Worm (Caenorhabditis elegans) whole organism, L3 larva: Measurements from ENCODE around the gene F13D11.4.

Source experiments
- R02D3.7 ChIP-seq: fragments of 150-350 bp; optimal IDR thresholded peaks from 2 replicates; lab custom pipeline; 2014; ENCODE audit warnings: missing biosample characterization, missing genetic modification characterization
- ZK546.5 ChIP-seq: sonication (generic microtip); optimal IDR thresholded peaks from 2 replicates; lab custom pipeline; 2017; ENCODE audit warnings: missing biosample characterization, missing genetic modification characterization
- aly-2 ChIP-seq: fragments of 150-350 bp; optimal IDR thresholded peaks from 2 replicates; lab custom pipeline; 2014; ENCODE audit warnings: missing biosample characterization, missing genetic modification characterization
- ama-1 ChIP-seq: fragments of 150-350 bp; optimal IDR thresholded peaks from 2 replicates; lab custom pipeline; 2018
- ceh-16 ChIP-seq: sonication (generic microtip); optimal IDR thresholded peaks from 2 replicates; lab custom pipeline; 2017; ENCODE audit warnings: missing biosample characterization, missing genetic modification characterization
- ceh-28 ChIP-seq: fragments of 150-350 bp; optimal IDR thresholded peaks from 2 replicates; lab custom pipeline; 2014; ENCODE audit warnings: missing biosample characterization, missing genetic modification reagents, missing genetic modification characterization
- egl-27 ChIP-seq: sonication (generic microtip); optimal IDR thresholded peaks from 4 replicates; lab custom pipeline; 2017; ENCODE audit warnings: missing biosample characterization, missing genetic modification reagents, missing genetic modification characterization
- egl-5 ChIP-seq: fragments of 150-350 bp; optimal IDR thresholded peaks from 2 replicates; lab custom pipeline; 2017; ENCODE audit warnings: missing biosample characterization, missing genetic modification reagents, missing genetic modification characterization, inconsistent platforms
- elt-1 ChIP-seq: fragments of 150-350 bp; optimal IDR thresholded peaks from 2 replicates; lab custom pipeline; 2014; ENCODE audit warnings: missing biosample characterization, missing genetic modification characterization
- elt-2 ChIP-seq: sonication (generic microtip); optimal IDR thresholded peaks from 2 replicates; lab custom pipeline; 2016; ENCODE audit warnings: missing genetic modification reagents, mild to moderate bottlenecking, missing genetic modification characterization, missing compliant biosample characterization
- eor-1 ChIP-seq, 2 experiments: fragments of 150-350 bp; optimal IDR thresholded peaks; 2 replicates each; lab custom pipeline; 2014 to 2018; ENCODE audit warnings: missing biosample characterization in 2 of 2, missing genetic modification characterization in 2 of 2
- fkh-2 ChIP-seq: fragments of 150-350 bp; optimal IDR thresholded peaks from 2 replicates; lab custom pipeline; 2014; ENCODE audit warnings: missing biosample characterization, missing genetic modification reagents, missing genetic modification characterization
- hmg-11 ChIP-seq: sonication (generic microtip); optimal IDR thresholded peaks from 2 replicates; lab custom pipeline; 2016; ENCODE audit warnings: missing genetic modification characterization, missing compliant biosample characterization
- jun-1 ChIP-seq: fragments of 150-350 bp; optimal IDR thresholded peaks from 2 replicates; lab custom pipeline; 2014; ENCODE audit warnings: missing biosample characterization, missing genetic modification reagents, missing genetic modification characterization
- lin-39 ChIP-seq: fragments of 150-350 bp; optimal IDR thresholded peaks from 2 replicates; lab custom pipeline; 2018; ENCODE audit warnings: missing biosample characterization, missing genetic modification reagents, missing genetic modification characterization
- mml-1 ChIP-seq: fragments of 150-350 bp; sonication (generic microtip); optimal IDR thresholded peaks from 3 replicates; lab custom pipeline; 2014; ENCODE audit warnings: missing biosample characterization, missing genetic modification characterization
- nfya-1 ChIP-seq: sonication (generic microtip); optimal IDR thresholded peaks from 2 replicates; lab custom pipeline; 2017; ENCODE audit warnings: missing genetic modification characterization, mild to moderate bottlenecking, missing compliant biosample characterization, antibody characterized with exemption, moderate library complexity; ENCODE audit not compliant: insufficient read depth
- nhr-11 ChIP-seq: fragments of 150-350 bp; optimal IDR thresholded peaks from 2 replicates; lab custom pipeline; 2014; ENCODE audit warnings: missing biosample characterization, missing genetic modification characterization
- nhr-237 ChIP-seq: fragments of 150-350 bp; optimal IDR thresholded peaks from 2 replicates; lab custom pipeline; 2014; ENCODE audit warnings: missing biosample characterization, missing genetic modification characterization
- nhr-25 ChIP-seq: sonication (generic microtip); optimal IDR thresholded peaks from 2 replicates; lab custom pipeline; 2017; ENCODE audit warnings: missing biosample characterization, missing genetic modification characterization
- nhr-28 ChIP-seq: fragments of 150-350 bp; optimal IDR thresholded peaks from 2 replicates; lab custom pipeline; 2014; ENCODE audit warnings: missing biosample characterization, missing genetic modification characterization
- nhr-76 ChIP-seq: fragments of 150-350 bp; sonication (generic microtip); optimal IDR thresholded peaks from 5 replicates; lab custom pipeline; 2014; ENCODE audit warnings: missing biosample characterization, missing genetic modification characterization
- nhr-77 ChIP-seq: fragments of 150-350 bp; optimal IDR thresholded peaks from 2 replicates; lab custom pipeline; 2014; ENCODE audit warnings: missing biosample characterization, missing genetic modification characterization
- pha-4 ChIP-seq: fragments of 150-350 bp; optimal IDR thresholded peaks from 2 replicates; lab custom pipeline; 2014; ENCODE audit warnings: missing biosample characterization, missing genetic modification reagents, missing genetic modification characterization
- pqm-1 ChIP-seq: fragments of 150-350 bp; optimal IDR thresholded peaks from 2 replicates; lab custom pipeline; 2017; ENCODE audit warnings: missing biosample characterization, missing genetic modification characterization, inconsistent platforms
- skn-1 ChIP-seq: fragments of 150-350 bp; optimal IDR thresholded peaks from 2 replicates; lab custom pipeline; 2014; ENCODE audit warnings: missing biosample characterization, missing genetic modification characterization
- snpc-4 ChIP-seq: fragments of 150-350 bp; optimal IDR thresholded peaks from 2 replicates; lab custom pipeline; 2014; ENCODE audit warnings: missing biosample characterization, missing genetic modification characterization
- unc-62 ChIP-seq: fragments of 150-350 bp; sonication (generic microtip); optimal IDR thresholded peaks from 4 replicates; lab custom pipeline; 2014; ENCODE audit warnings: missing biosample characterization, missing genetic modification reagents, missing genetic modification characterization
- zag-1 ChIP-seq: fragments of 150-350 bp; optimal IDR thresholded peaks from 2 replicates; lab custom pipeline; 2014; ENCODE audit warnings: missing biosample characterization, missing genetic modification characterization
- ztf-11 ChIP-seq: fragments of 150-350 bp; optimal IDR thresholded peaks from 2 replicates; lab custom pipeline; 2014; ENCODE audit warnings: missing biosample characterization, missing genetic modification characterization

F13D11.4 gene

ce11 chrX:5839643-5840042, 5.0 kb upstream of the F13D11.4 start, which contains the start of gene dct-11:
dct-11 (minus strand) TSS chrX:5839778.
- TF ChIP-seq nhr-237, result no peak
- peak; percentile 27 for TF ChIP-seq jun-1 (tag; lab: Kevin White, UChicago)
- peak; percentile 93 for TF ChIP-seq pqm-1
- no peak for TF ChIP-seq R02D3.7
- no peak for TF ChIP-seq nhr-11 (tag; lab: Kevin White, UChicago)
- TF ChIP-seq nhr-28 (tag; lab: Kevin White, UChicago), result no peak
- TF ChIP-seq fkh-2 (tag; lab: Kevin White, UChicago), result no peak
- TF ChIP-seq nhr-76 (tag; lab: Kevin White, UChicago), result no peak
- TF ChIP-seq pha-4 (tag; lab: Kevin White, UChicago), result peak; percentile 31
- peak; percentile 94 for TF ChIP-seq elt-2

DNA sequence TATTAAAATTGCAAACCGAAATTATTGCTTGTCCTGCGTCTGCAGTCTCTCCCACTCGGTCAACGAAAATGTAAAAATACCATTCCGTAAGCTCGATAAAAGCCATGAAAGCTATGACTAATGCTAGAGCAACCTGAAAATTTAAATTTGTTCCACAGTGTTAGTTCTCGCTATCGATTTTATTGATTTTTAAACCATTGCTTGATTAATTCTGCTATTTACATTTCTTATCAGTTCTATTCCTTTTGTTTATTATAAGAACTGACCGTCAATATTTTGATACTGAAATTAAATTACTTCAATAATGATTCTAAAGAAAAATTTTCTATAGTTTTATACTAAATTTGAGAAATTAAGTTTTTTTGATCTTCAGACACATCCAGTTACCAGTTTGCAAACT, 4.5 kb upstream of the F13D11.4 start:
- peak; percentile 90 for TF ChIP-seq pha-4 (tag; lab: Kevin White, UChicago)
- no peak for TF ChIP-seq nhr-237
- TF ChIP-seq aly-2 (tag; lab: Kevin White, UChicago), result no peak
- TF ChIP-seq ceh-28 (tag; lab: Kevin White, UChicago), result peak; percentile 63
- no peak for TF ChIP-seq pqm-1
- no peak for TF ChIP-seq nhr-11 (tag; lab: Kevin White, UChicago)

DNA sequence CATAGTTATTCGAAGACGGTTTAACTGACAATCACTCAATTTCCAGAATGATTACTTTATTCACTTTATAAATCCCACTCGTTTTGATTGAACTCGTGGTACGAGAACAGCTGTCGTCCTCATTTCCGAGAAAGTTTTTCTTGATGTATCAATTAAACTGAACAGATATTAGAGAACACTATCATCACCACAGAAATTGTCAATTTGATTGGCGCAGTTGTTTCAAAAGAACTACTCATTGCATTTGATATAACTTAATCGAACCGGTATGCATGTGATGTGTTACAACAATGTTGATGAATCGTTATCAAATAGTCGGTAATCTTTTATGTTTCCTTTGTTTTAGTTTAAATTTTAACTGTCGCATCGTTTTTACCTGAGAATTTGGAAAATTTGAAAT, 2.4 kb upstream of the F13D11.4 start:
- TF ChIP-seq jun-1 (tag; lab: Kevin White, UChicago) (no peak), ZK546.5 (no peak), nhr-28 (tag; lab: Kevin White, UChicago) (no peak), nhr-11 (tag; lab: Kevin White, UChicago) (peak; percentile 14), elt-2 (no peak), zag-1 (tag; lab: Kevin White, UChicago) (no peak), nfya-1 (peak; percentile 24), ama-1 (lab: Kevin White, UChicago) (no peak), nhr-237 (no peak), egl-5 (tag; lab: Kevin White, UChicago) (peak; percentile 23)

DNA sequence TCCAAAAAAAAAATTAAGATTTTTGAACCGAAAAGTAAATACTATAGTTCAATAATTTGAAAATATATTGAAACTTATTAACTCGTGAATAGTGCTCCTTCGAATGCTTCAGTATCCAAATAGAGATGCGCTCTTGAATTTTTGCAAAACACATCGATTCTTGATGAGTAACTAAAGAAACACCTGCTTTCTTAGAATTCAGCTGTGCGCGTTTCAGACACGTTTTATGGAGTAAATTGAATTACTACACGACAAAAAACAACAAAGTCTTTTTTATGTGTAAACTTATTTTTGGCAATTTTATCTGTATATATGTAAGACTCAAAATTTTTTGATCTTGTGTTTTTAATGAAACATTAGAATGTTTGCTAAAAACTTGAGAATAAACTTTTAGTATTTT, 1.9 kb upstream of the F13D11.4 start:
- no peak for TF ChIP-seq jun-1 (tag; lab: Kevin White, UChicago)
- TF ChIP-seq ZK546.5, result no peak
- TF ChIP-seq eor-1 (tag; optimal IDR thresholded peaks at IDR 0.05; lab: Kevin White, UChicago), result no peak
- TF ChIP-seq ztf-11 (tag; lab: Kevin White, UChicago), result no peak
- TF ChIP-seq lin-39, result no peak
- no peak for TF ChIP-seq hmg-11 (tag; lab: Kevin White, UChicago)

- TF ChIP-seq ZK546.5 (no peak), pqm-1 (peak; percentile 63), mml-1 (no peak), hmg-11 (tag; lab: Kevin White, UChicago) (no peak), elt-2 (peak; percentile 50), pha-4 (tag; lab: Kevin White, UChicago) (no peak), fkh-2 (tag; lab: Kevin White, UChicago) (no peak), ceh-28 (tag; lab: Kevin White, UChicago) (no peak), ztf-11 (tag; lab: Kevin White, UChicago) (no peak), nhr-25 (no peak), elt-1 (tag; lab: Kevin White, UChicago) (no peak), jun-1 (tag; lab: Kevin White, UChicago) (peak; percentile 14), skn-1 (tag; lab: Kevin White, UChicago) (no peak), aly-2 (tag; lab: Kevin White, UChicago) (no peak), unc-62 (GFP tag; lab: Kevin White, UChicago) (no peak), ama-1 (lab: Kevin White, UChicago) (no peak), snpc-4 (tag; lab: Kevin White, UChicago) (no peak), nhr-77 (tag; lab: Kevin White, UChicago) (no peak), egl-27 (no peak), ceh-16 (no peak)
Observed at ce11 chrX:5831827-5832226, 2.8 kb downstream of the F13D11.4 start.

DNA sequence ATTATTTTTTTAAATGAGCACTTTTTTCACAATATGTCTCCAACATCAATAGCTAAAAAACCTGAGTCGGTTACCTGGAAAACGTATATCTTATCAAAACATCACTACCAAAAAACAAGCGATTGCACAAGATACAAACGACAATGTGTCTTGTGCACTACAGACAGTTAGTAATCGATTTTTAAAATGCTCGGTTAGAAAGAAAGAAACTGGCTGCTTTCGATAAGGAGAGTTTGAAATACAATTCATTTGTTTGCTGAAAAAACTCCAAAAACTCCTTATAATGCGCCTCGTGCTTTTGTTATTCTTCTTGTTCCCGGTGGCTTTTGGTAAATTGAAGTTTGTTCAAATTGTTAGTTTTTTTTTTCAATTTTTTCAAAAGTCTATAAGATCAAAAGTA, 5.4 kb downstream of the F13D11.4 start, which contains the start of gene acp-5:
Gene acp-5 (plus strand): TSS at position 261 of the 400 bp plus-strand sequence.
- TF ChIP-seq pqm-1, result peak; percentile 53
- peak; percentile 9 for TF ChIP-seq ceh-28 (tag; lab: Kevin White, UChicago)
- peak; percentile 51 for TF ChIP-seq elt-2
- TF ChIP-seq elt-1 (tag; lab: Kevin White, UChicago), result no peak
